Fruit fly (Drosophila melanogaster): ENCODE data around the gene CG31917.

The CG31917 gene

dm6 chr2L:5000919-5001581 lies 9.6 kb downstream of the CG31917 start (continued):
- TF ChIP-seq lilli (GFP tag; optimal IDR thresholded peaks at IDR 0.05) (no peak), CG18476 (GFP tag; optimal IDR thresholded peaks at IDR 0.05) (no peak), CG13123 (GFP tag; optimal IDR thresholded peaks at IDR 0.05) (no peak), Oli (tag; optimal IDR thresholded peaks at IDR 0.05) (no peak), Atf-2 (GFP tag; optimal IDR thresholded peaks at IDR 0.05) (no peak), CG12391 (tag; optimal IDR thresholded peaks at IDR 0.05) (no peak), vfl (GFP tag; optimal IDR thresholded peaks at IDR 0.05) (no peak), Hmr (GFP tag; optimal IDR thresholded peaks at IDR 0.05) (no peak), Asciz (GFP tag; optimal IDR thresholded peaks at IDR 0.05) (no peak), dysf (GFP tag; IDR thresholded peaks at IDR 0.05) (peak; percentile 11; the same call in 2 of the 3 replicates), CG4617 (GFP tag; optimal IDR thresholded peaks at IDR 0.05; ENCODE audit: borderline replicate concordance) (no peak), Dip3 (GFP tag; optimal IDR thresholded peaks at IDR 0.05) (no peak), Dek (tag; optimal IDR thresholded peaks at IDR 0.05) (no peak), otp (GFP tag; IDR thresholded peaks at IDR 0.05) (peak; percentile 65; the same call in 2 of the 3 replicates), CTCF (GFP tag; optimal IDR thresholded peaks at IDR 0.05) (peak; percentile 33), CG11456 (GFP tag; IDR thresholded peaks at IDR 0.05) (peak; percentile 68; the same call in 2 of the 3 replicates), CG34422 (GFP tag; IDR thresholded peaks at IDR 0.05) (peak; percentile 59; the same call in 1 of the 3 replicates), CG4404 (GFP tag; IDR thresholded peaks at IDR 0.05) (peak; percentile 29; the same call in 1 of the 2 replicates), CG10543 (GFP tag; optimal IDR thresholded peaks at IDR 0.05) (peak; percentile 64), CG17829 (tag; optimal IDR thresholded peaks at IDR 0.05) (no peak), CG6175 (GFP tag; IDR thresholded peaks at IDR 0.05) (no peak; the same call in 2 of the 3 replicates), hth (optimal IDR thresholded peaks at IDR 0.05) (no peak), Dll (GFP tag; IDR thresholded peaks at IDR 0.05; ENCODE audit: partially characterized antibody) (no peak), Fer2 (tag; optimal IDR thresholded peaks at IDR 0.05) (no peak), chn (GFP tag; optimal IDR thresholded peaks at IDR 0.05) (no peak), CG4854 (GFP tag; optimal IDR thresholded peaks at IDR 0.05) (no peak), CG15073 (GFP tag; optimal IDR thresholded peaks at IDR 0.05) (no peak), aop (GFP tag; IDR thresholded peaks at IDR 0.05) (0 out of 2 replicates have a peak, but pooled peaks have one; percentile 43), fru (optimal IDR thresholded peaks at IDR 0.05) (no peak), Sox102F (GFP tag; optimal IDR thresholded peaks at IDR 0.05) (no peak), CG4328 (GFP tag; optimal IDR thresholded peaks at IDR 0.05) (no peak), GATAe (GFP tag; conservative IDR thresholded peaks at IDR 0.05) (no peak; the same call in 1 of the 2 replicates), nom (GFP tag; optimal IDR thresholded peaks at IDR 0.05) (no peak), CG11695 (GFP tag; IDR thresholded peaks at IDR 0.05) (peak; percentile 6; the same call in 1 of the 3 replicates), CG6791 (GFP tag; IDR thresholded peaks at IDR 0.05; ENCODE audit: partially characterized antibody) (peak; percentile 60; the same call in 1 of the 3 replicates), CG8359 (GFP tag; optimal IDR thresholded peaks at IDR 0.05; ENCODE audit: borderline replicate concordance) (no peak), CG17568 (GFP tag; optimal IDR thresholded peaks at IDR 0.05) (no peak), fd3F (GFP tag; optimal IDR thresholded peaks at IDR 0.05) (no peak), disco-r (GFP tag; optimal IDR thresholded peaks at IDR 0.05) (no peak), Antp (GFP tag; optimal IDR thresholded peaks at IDR 0.05) (peak; percentile 48), Dfd (GFP tag; optimal IDR thresholded peaks at IDR 0.05) (peak in 1 of 2 experiments; percentile 98), Optix (GFP tag; IDR thresholded peaks at IDR 0.05) (peak; percentile 23; the same call in 2 of the 3 replicates), Elba2 (GFP tag; optimal IDR thresholded peaks at IDR 0.05) (no peak), CG12155 (GFP tag; optimal IDR thresholded peaks at IDR 0.05) (no peak), CG12219 (GFP tag; optimal IDR thresholded peaks at IDR 0.05) (no peak), CG9817 (tag; optimal IDR thresholded peaks at IDR 0.05) (no peak), CG31224 (GFP tag; IDR thresholded peaks at IDR 0.05) (peak; percentile 15; the same call in 1 of the 2 replicates), onecut (GFP tag; IDR thresholded peaks at IDR 0.05) (no peak), CG10321 (GFP tag; IDR thresholded peaks at IDR 0.05) (peak; percentile 75), nmo (GFP tag; optimal IDR thresholded peaks at IDR 0.05) (peak; percentile 2)

All from whole organism, embryonic.